Worm (Caenorhabditis elegans): ENCODE results near the gene F49E8.8.

F49E8.8 gene

DNA sequence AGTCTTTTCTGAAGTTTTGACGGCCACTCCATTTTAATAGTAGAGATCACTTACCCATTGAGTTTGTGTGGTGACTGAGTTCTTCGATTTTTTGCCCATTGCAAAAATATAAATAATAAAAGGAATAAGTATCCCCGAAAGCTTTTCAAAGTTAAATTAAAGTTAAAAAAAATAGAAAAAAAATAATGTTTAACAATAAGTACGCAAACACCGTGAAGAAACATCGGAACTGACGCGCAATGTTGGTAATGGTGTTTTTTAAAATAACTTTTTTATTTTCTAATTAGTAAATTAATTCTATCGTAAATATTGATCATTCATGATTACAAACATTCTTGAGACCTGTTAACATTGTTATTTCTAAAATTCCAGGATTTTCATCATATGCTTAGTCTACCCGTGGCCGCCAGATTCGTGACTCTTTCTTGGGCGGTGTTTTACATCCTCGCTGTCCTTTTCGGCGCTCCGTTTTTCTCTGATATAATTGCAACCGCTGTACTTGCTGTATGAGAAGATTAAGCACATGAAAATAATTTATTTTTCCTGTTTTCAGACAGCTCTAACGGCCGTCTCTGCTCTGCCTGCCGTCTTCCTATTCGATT, at the start of gene F49E8.8, which contains the start of the genes F49E8.7 and nprl-2:
F49E8.8 (plus strand) TSS at position 373 of the 602 bp plus-strand sequence.
F49E8.7 (minus strand) TSS at position 101 of the 602 bp plus-strand sequence.
nprl-2 (plus strand) TSS at position 552 of the 602 bp plus-strand sequence.
- TF ChIP-seq efl-1 (optimal IDR thresholded peaks at IDR 0.05) (no peak), efl-1 (GFP tag; optimal IDR thresholded peaks at IDR 0.05 in 1 of 2) (peak in 1 of 2 experiments; percentile 22), tbx-2 (tag; optimal IDR thresholded peaks at IDR 0.05) (no peak), hlh-17 (GFP tag; optimal IDR thresholded peaks at IDR 0.05; ENCODE audit: borderline replicate concordance) (no peak), snu-23 (GFP tag; optimal IDR thresholded peaks at IDR 0.05) (no peak), isw-1 (GFP tag; IDR thresholded peaks at IDR 0.05) (no peak), F16B12.6 (tag; optimal IDR thresholded peaks at IDR 0.05) (peak; percentile 61), irx-1 (tag; optimal IDR thresholded peaks at IDR 0.05) (no peak), egl-13 (tag; optimal IDR thresholded peaks at IDR 0.05) (no peak), mef-2 (tag; optimal IDR thresholded peaks at IDR 0.05) (no peak), xbp-1 (tag; optimal IDR thresholded peaks at IDR 0.05) (no peak), lin-15B (tag; optimal IDR thresholded peaks at IDR 0.05) (no peak), aly-2 (tag; optimal IDR thresholded peaks at IDR 0.05) (no peak)

DNA sequence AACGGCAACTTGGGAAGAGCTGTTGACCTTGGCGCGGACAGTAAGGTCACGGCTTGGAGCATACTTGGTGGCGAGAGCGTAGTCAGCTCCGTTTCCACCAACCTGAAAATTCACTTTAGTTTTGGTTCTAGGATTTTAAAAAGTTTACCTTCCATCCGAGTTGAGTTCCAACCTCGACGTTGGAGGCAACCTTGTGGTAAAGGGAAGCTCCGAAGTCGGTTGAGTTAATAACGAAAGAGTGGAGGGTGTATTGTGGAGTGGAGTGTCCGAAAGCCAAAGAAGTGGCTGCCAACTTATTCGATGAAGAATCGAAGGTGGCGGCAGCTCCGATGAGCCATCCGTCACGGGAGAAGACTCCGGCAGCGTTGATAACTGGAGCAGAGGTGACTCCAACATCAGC, 49.7 kb upstream of the F49E8.8 start:
- TF ChIP-seq efl-1 (optimal IDR thresholded peaks at IDR 0.05) (no peak), efl-1 (GFP tag; optimal IDR thresholded peaks at IDR 0.05 in 1 of 2) (peak in 1 of 2 experiments; percentile 93), zip-4 (GFP tag; optimal IDR thresholded peaks at IDR 0.05) (no peak), ets-5 (GFP tag; IDR thresholded peaks at IDR 0.05) (0 out of 2 replicates have a peak, but pooled peaks have one; percentile 45), nhr-84 (tag; optimal IDR thresholded peaks at IDR 0.05) (no peak)

DNA sequence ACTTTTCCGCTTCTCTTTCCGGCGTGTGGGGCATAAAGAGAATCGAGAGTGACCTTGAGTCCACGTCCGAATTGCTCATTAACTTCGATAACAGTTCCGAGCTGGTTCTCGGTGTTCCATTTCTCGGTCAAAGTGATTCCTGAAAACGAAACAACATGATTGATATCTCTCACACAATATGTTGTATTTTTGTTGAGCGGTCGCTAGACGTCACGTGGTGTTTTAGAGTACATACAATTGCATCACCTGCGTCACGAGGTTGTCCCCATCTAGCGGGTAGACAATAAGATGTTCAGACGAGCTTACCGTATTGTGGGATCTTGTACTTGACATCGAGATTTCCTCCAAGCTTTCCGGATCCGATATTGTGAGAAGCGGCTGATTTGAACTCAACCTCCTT, 49.1 kb upstream of the F49E8.8 start:
- TF ChIP-seq nhr-90 (tag; optimal IDR thresholded peaks at IDR 0.05; ENCODE audit: poor library complexity) (peak; percentile 67), egl-13 (tag; optimal IDR thresholded peaks at IDR 0.05) (no peak), sox-4 (tag; optimal IDR thresholded peaks at IDR 0.05) (no peak), dpl-1 (GFP tag; optimal IDR thresholded peaks at IDR 0.05) (peak in 2 of 3 experiments; percentile 51 to 66), nhr-85 (tag) (peak; percentile 81), blmp-1 (tag; optimal IDR thresholded peaks at IDR 0.05) (peak; percentile 57), skn-1 (tag; optimal IDR thresholded peaks at IDR 0.05) (peak; percentile 37), ceh-90 (tag; optimal IDR thresholded peaks at IDR 0.05) (no peak), fkh-4 (tag; optimal IDR thresholded peaks at IDR 0.05; ENCODE audit: borderline replicate concordance) (no peak), fkh-10 (GFP tag; optimal IDR thresholded peaks at IDR 0.05) (no peak), zip-4 (GFP tag; optimal IDR thresholded peaks at IDR 0.05) (no peak), grh-1 (GFP tag; IDR thresholded peaks at IDR 0.05) (0 out of 2 replicates have a peak, but pooled peaks have one; percentile 36), ceh-82 (tag; optimal IDR thresholded peaks at IDR 0.05) (peak in 1 of 3 experiments; percentile 21), C04F5.9 (tag; optimal IDR thresholded peaks at IDR 0.05) (peak; percentile 2), unc-130 (tag; optimal IDR thresholded peaks at IDR 0.05) (peak; percentile 73), ama-1 (optimal IDR thresholded peaks at IDR 0.05) (peak; percentile 79), C16A3.4 (tag; optimal IDR thresholded peaks at IDR 0.05) (peak; percentile 34), dsc-1 (tag; optimal IDR thresholded peaks at IDR 0.05) (no peak), rnt-1 (tag; optimal IDR thresholded peaks at IDR 0.05) (peak; percentile 60), lin-13 (GFP tag; optimal IDR thresholded peaks at IDR 0.05) (peak; percentile 56), F16B12.6 (tag; optimal IDR thresholded peaks at IDR 0.05) (no peak), ets-5 (GFP tag; IDR thresholded peaks at IDR 0.05) (no peak), ceh-88 (GFP tag; IDR thresholded peaks at IDR 0.05) (no peak), lir-3 (tag; optimal IDR thresholded peaks at IDR 0.05; ENCODE audit: poor library complexity) (peak; percentile 9), lin-39 (tag; optimal IDR thresholded peaks at IDR 0.05) (peak; percentile 9), nhr-77 (tag; optimal IDR thresholded peaks at IDR 0.05) (no peak), pax-3 (tag; optimal IDR thresholded peaks at IDR 0.05) (peak; percentile 11), efl-1 (optimal IDR thresholded peaks at IDR 0.05) (peak; percentile 11 to 45), efl-1 (GFP tag; optimal IDR thresholded peaks at IDR 0.05 in 1 of 2) (peak; percentile 59 to 97), C34B4.2 (tag; optimal IDR thresholded peaks at IDR 0.05) (no peak), aha-1 (tag; optimal IDR thresholded peaks at IDR 0.05) (no peak), irx-1 (tag; optimal IDR thresholded peaks at IDR 0.05) (peak; percentile 17), ces-1 (GFP tag; optimal IDR thresholded peaks at IDR 0.05) (no peak), unc-30 (tag; optimal IDR thresholded peaks at IDR 0.05) (no peak), ceh-8 (GFP tag; optimal IDR thresholded peaks at IDR 0.05) (no peak), alr-1 (tag; optimal IDR thresholded peaks at IDR 0.05; ENCODE audit: borderline replicate concordance) (no peak), nhr-47 (tag; optimal IDR thresholded peaks at IDR 0.05) (peak; percentile 32), ztf-4 (tag; optimal IDR thresholded peaks at IDR 0.05) (peak; percentile 6)

All from whole organism, L1 larva.